Worm (Caenorhabditis elegans) whole organism, L1 larva: Measurements from ENCODE around the gene mcm-2.

Experiments
- C04F5.9 ChIP-seq: sonication (generic microtip); optimal IDR thresholded peaks from 2 replicates; lab custom pipeline; 2016; ENCODE audit warnings: missing genetic modification characterization, missing compliant biosample characterization
- C16A3.4 ChIP-seq: fragments of 150-350 bp; optimal IDR thresholded peaks from 2 replicates; lab custom pipeline; 2014; ENCODE audit warnings: missing biosample characterization, missing genetic modification characterization
- C34B4.2 ChIP-seq: sonication (generic microtip); optimal IDR thresholded peaks from 2 replicates; lab custom pipeline; 2017; ENCODE audit warnings: mild to moderate bottlenecking, missing genetic modification characterization, missing compliant biosample characterization
- Y116A8C.19 ChIP-seq: sonication (generic microtip); optimal IDR thresholded peaks from 2 replicates; lab custom pipeline; 2016; ENCODE audit warnings: missing compliant biosample characterization, missing genetic modification characterization, borderline replicate concordance
- ama-1 ChIP-seq: fragments of 150-350 bp; optimal IDR thresholded peaks from 2 replicates; lab custom pipeline; 2014
- blmp-1 ChIP-seq: fragments of 150-350 bp; optimal IDR thresholded peaks from 2 replicates; lab custom pipeline; 2014; ENCODE audit warnings: missing biosample characterization, missing genetic modification characterization
- ceh-63 ChIP-seq: fragments of 200-800 bp; sonication (Bioruptor generic); optimal IDR thresholded peaks from 2 replicates; lab custom pipeline; 2018; ENCODE audit warnings: mild to moderate bottlenecking, missing genetic modification characterization, missing compliant biosample characterization
- ceh-8 ChIP-seq: fragments of 200-800 bp; sonication (Bioruptor generic); optimal IDR thresholded peaks from 2 replicates; lab custom pipeline; 2018; ENCODE audit warnings: mild to moderate bottlenecking, missing genetic modification characterization, moderate library complexity, missing compliant biosample characterization
- ceh-82 ChIP-seq, 3 experiments: fragments of 150-350 bp in 1 of 3; sonication (generic microtip) in 2 of 3; optimal IDR thresholded peaks; 2 replicates each; lab custom pipeline; 2014 to 2017; ENCODE audit warnings: missing biosample characterization in 3 of 3, missing genetic modification characterization in 3 of 3
- ceh-88 ChIP-seq: fragments of 200-800 bp; sonication (Bioruptor generic); IDR thresholded peaks from 2 replicates; pipeline ENCODE4 v1.3.6; 2022; ENCODE audit warnings: missing genetic modification characterization, missing compliant biosample characterization
- ceh-90 ChIP-seq: sonication (generic microtip); optimal IDR thresholded peaks from 2 replicates; lab custom pipeline; 2016; ENCODE audit warnings: missing genetic modification characterization, missing compliant biosample characterization
- ces-1 ChIP-seq: fragments of 150-350 bp; optimal IDR thresholded peaks from 2 replicates; lab custom pipeline; 2014; ENCODE audit warnings: missing biosample characterization, missing genetic modification reagents, missing genetic modification characterization
- dpl-1 ChIP-seq, 3 experiments: fragments of 150-350 bp in 2 of 3; sonication (generic microtip) in 1 of 3; optimal IDR thresholded peaks; 2 replicates each; lab custom pipeline; 2014 to 2017; ENCODE audit warnings: missing biosample characterization in 3 of 3, missing genetic modification characterization in 3 of 3, missing genetic modification reagents in 3 of 3
- dsc-1 ChIP-seq: sonication (generic microtip); optimal IDR thresholded peaks from 2 replicates; lab custom pipeline; 2016; ENCODE audit warnings: mild to moderate bottlenecking, missing genetic modification characterization, missing compliant biosample characterization
- efl-1 ChIP-seq, 4 experiments: fragments of 150-350 bp; optimal IDR thresholded peaks in 3 of 4; peaks in 1 of 4; 1 replicate in 1 of 4; 2 replicates in 3 of 4; lab custom pipeline; 2014; ENCODE audit warnings: missing biosample characterization in 2 of 4, missing genetic modification characterization in 2 of 4, missing genetic modification reagents in 2 of 4
- efl-3 ChIP-seq: fragments of 200-800 bp; sonication (Bioruptor generic); optimal IDR thresholded peaks from 2 replicates; lab custom pipeline; 2018; ENCODE audit warnings: mild to moderate bottlenecking, missing genetic modification characterization, missing compliant biosample characterization
- egl-13 ChIP-seq: sonication (generic microtip); optimal IDR thresholded peaks from 2 replicates; lab custom pipeline; 2016; ENCODE audit warnings: missing genotype, missing genetic modification reagents, missing genetic modification characterization, missing compliant biosample characterization
- egl-27 ChIP-seq, 2 experiments: fragments of 150-350 bp in 1 of 2; sonication (generic microtip); optimal IDR thresholded peaks; 3 replicates each; lab custom pipeline; 2017 to 2018; ENCODE audit warnings: missing biosample characterization in 2 of 2, missing genetic modification characterization in 2 of 2, missing genetic modification reagents in 2 of 2
- elt-2 ChIP-seq: sonication (generic microtip); optimal IDR thresholded peaks from 2 replicates; lab custom pipeline; 2016; ENCODE audit warnings: missing genetic modification characterization, mild to moderate bottlenecking, inconsistent platforms, missing compliant biosample characterization, missing genetic modification reagents
- ets-5 ChIP-seq: fragments of 200-800 bp; sonication (Bioruptor generic); IDR thresholded peaks from 2 replicates; pipeline ENCODE4 v1.3.6; 2022; ENCODE audit warnings: missing genetic modification characterization, missing compliant biosample characterization
- fkh-8 ChIP-seq: sonication (generic microtip); optimal IDR thresholded peaks from 2 replicates; lab custom pipeline; 2016; ENCODE audit warnings: mild to moderate bottlenecking, missing genetic modification characterization, missing compliant biosample characterization
- fos-1 ChIP-seq: fragments of 150-350 bp; optimal IDR thresholded peaks from 2 replicates; lab custom pipeline; 2014; ENCODE audit warnings: missing biosample characterization, missing genetic modification characterization
- grh-1 ChIP-seq: fragments of 200-800 bp; sonication (Bioruptor generic); IDR thresholded peaks from 2 replicates; pipeline ENCODE4 v1.3.6; 2022; ENCODE audit warnings: missing genetic modification reagents, missing genetic modification characterization, missing compliant biosample characterization
- hlh-4 ChIP-seq: sonication (generic microtip); optimal IDR thresholded peaks from 2 replicates; lab custom pipeline; 2016; ENCODE audit warnings: mild to moderate bottlenecking, missing genetic modification characterization, missing compliant biosample characterization
- irx-1 ChIP-seq: sonication (generic microtip); optimal IDR thresholded peaks from 2 replicates; lab custom pipeline; 2016; ENCODE audit warnings: missing genetic modification characterization, missing compliant biosample characterization
- isw-1 ChIP-seq: fragments of 200-800 bp; sonication (Bioruptor generic); IDR thresholded peaks from 2 replicates; pipeline ENCODE4 v1.3.6; 2022; ENCODE audit warnings: missing genetic modification characterization, missing compliant biosample characterization
- lin-13 ChIP-seq: fragments of 150-350 bp; optimal IDR thresholded peaks from 2 replicates; lab custom pipeline; 2014; ENCODE audit warnings: missing biosample characterization, missing genetic modification reagents, missing genetic modification characterization
- lin-14 ChIP-seq: fragments of 200-800 bp; sonication (Bioruptor generic); optimal IDR thresholded peaks from 2 replicates; lab custom pipeline; 2018; ENCODE audit warnings: mild to moderate bottlenecking, missing genetic modification characterization, moderate library complexity, missing compliant biosample characterization
- lin-35 ChIP-seq, 2 experiments: fragments of 150-350 bp; optimal IDR thresholded peaks; 2 replicates each; lab custom pipeline; 2014; ENCODE audit warnings: missing biosample characterization in 2 of 2, missing genetic modification characterization in 2 of 2, missing genetic modification reagents in 2 of 2
- lin-39 ChIP-seq: fragments of 150-350 bp; optimal IDR thresholded peaks from 2 replicates; lab custom pipeline; 2014; ENCODE audit warnings: missing biosample characterization, missing genetic modification reagents, missing genetic modification characterization
- lir-3 ChIP-seq: sonication (generic microtip); optimal IDR thresholded peaks from 2 replicates; lab custom pipeline; 2016; ENCODE audit warnings: mild to moderate bottlenecking, missing genetic modification characterization, moderate library complexity, missing compliant biosample characterization; ENCODE audit not compliant: poor library complexity
- mab-9 ChIP-seq: fragments of 200-800 bp; sonication (Bioruptor generic); IDR thresholded peaks from 2 replicates; pipeline ENCODE4 v1.3.6; 2022; ENCODE audit warnings: missing genetic modification reagents, missing genetic modification characterization, missing compliant biosample characterization
- mep-1 ChIP-seq: fragments of 150-350 bp; optimal IDR thresholded peaks from 2 replicates; lab custom pipeline; 2014; ENCODE audit warnings: missing biosample characterization, missing genetic modification characterization
- nhr-19 ChIP-seq: fragments of 200-800 bp; sonication (Bioruptor generic); conservative IDR thresholded peaks from 2 replicates; pipeline ENCODE4 v1.3.6; 2022; ENCODE audit warnings: missing genetic modification characterization, missing compliant biosample characterization
- nhr-84 ChIP-seq: sonication (generic microtip); optimal IDR thresholded peaks from 2 replicates; lab custom pipeline; 2017; ENCODE audit warnings: missing biosample characterization, missing genetic modification characterization
- nhr-85 ChIP-seq: sonication (generic microtip); peaks from one replicate; lab custom pipeline; 2016; ENCODE audit warnings: missing genetic modification characterization, inconsistent platforms, missing compliant biosample characterization
- pag-3 ChIP-seq: sonication (generic microtip); optimal IDR thresholded peaks from 2 replicates; lab custom pipeline; 2017; ENCODE audit warnings: missing genetic modification characterization, mild to moderate bottlenecking, missing compliant biosample characterization, antibody characterized with exemption, borderline replicate concordance; ENCODE audit not compliant: insufficient read depth
- pqm-1 ChIP-seq: sonication (generic microtip); optimal IDR thresholded peaks from 3 replicates; lab custom pipeline; 2017; ENCODE audit warnings: missing biosample characterization, missing genetic modification characterization
- skn-1 ChIP-seq: fragments of 150-350 bp; optimal IDR thresholded peaks from 2 replicates; lab custom pipeline; 2014; ENCODE audit warnings: missing biosample characterization, missing genetic modification characterization
- sox-4 ChIP-seq: sonication (generic microtip); optimal IDR thresholded peaks from 2 replicates; lab custom pipeline; 2016; ENCODE audit warnings: missing genetic modification characterization, missing compliant biosample characterization
- sptf-1 ChIP-seq: fragments of 150-350 bp; optimal IDR thresholded peaks from 2 replicates; lab custom pipeline; 2014; ENCODE audit warnings: missing biosample characterization, missing genetic modification characterization
- sup-37 ChIP-seq: fragments of 200-800 bp; sonication (Bioruptor generic); optimal IDR thresholded peaks from 2 replicates; lab custom pipeline; 2018; ENCODE audit warnings: mild to moderate bottlenecking, missing genetic modification characterization, missing compliant biosample characterization
- swsn-7 ChIP-seq: sonication (generic microtip); optimal IDR thresholded peaks from 2 replicates; lab custom pipeline; 2016; ENCODE audit warnings: missing genetic modification characterization, missing compliant biosample characterization
- tbx-2 ChIP-seq: sonication (generic microtip); optimal IDR thresholded peaks from 2 replicates; lab custom pipeline; 2016; ENCODE audit warnings: missing genetic modification characterization, missing compliant biosample characterization
- tlp-1 ChIP-seq: fragments of 150-350 bp; optimal IDR thresholded peaks from 2 replicates; lab custom pipeline; 2014; ENCODE audit warnings: missing biosample characterization, missing genetic modification characterization
- unc-130 ChIP-seq: fragments of 150-350 bp; optimal IDR thresholded peaks from 2 replicates; lab custom pipeline; 2017; ENCODE audit warnings: missing biosample characterization, missing genetic modification characterization, inconsistent platforms
- unc-86 ChIP-seq: sonication (generic microtip); optimal IDR thresholded peaks from 2 replicates; lab custom pipeline; 2016; ENCODE audit warnings: missing genetic modification characterization, missing compliant biosample characterization
- unc-98 ChIP-seq: fragments of 200-800 bp; sonication (Bioruptor generic); IDR thresholded peaks from 2 replicates; pipeline ENCODE4 v1.3.6; 2022; ENCODE audit warnings: missing genetic modification characterization, missing compliant biosample characterization
- vab-15 ChIP-seq: sonication (generic microtip); optimal IDR thresholded peaks from 2 replicates; lab custom pipeline; 2017; ENCODE audit warnings: missing genotype, mild to moderate bottlenecking, missing genetic modification characterization, missing compliant biosample characterization
- xbp-1 ChIP-seq: sonication (generic microtip); optimal IDR thresholded peaks from 2 replicates; lab custom pipeline; 2016; ENCODE audit warnings: missing genetic modification characterization, missing compliant biosample characterization
- zag-1 ChIP-seq: fragments of 150-350 bp; optimal IDR thresholded peaks from 2 replicates; lab custom pipeline; 2014; ENCODE audit warnings: missing biosample characterization, missing genetic modification characterization

mcm-2 gene

DNA sequence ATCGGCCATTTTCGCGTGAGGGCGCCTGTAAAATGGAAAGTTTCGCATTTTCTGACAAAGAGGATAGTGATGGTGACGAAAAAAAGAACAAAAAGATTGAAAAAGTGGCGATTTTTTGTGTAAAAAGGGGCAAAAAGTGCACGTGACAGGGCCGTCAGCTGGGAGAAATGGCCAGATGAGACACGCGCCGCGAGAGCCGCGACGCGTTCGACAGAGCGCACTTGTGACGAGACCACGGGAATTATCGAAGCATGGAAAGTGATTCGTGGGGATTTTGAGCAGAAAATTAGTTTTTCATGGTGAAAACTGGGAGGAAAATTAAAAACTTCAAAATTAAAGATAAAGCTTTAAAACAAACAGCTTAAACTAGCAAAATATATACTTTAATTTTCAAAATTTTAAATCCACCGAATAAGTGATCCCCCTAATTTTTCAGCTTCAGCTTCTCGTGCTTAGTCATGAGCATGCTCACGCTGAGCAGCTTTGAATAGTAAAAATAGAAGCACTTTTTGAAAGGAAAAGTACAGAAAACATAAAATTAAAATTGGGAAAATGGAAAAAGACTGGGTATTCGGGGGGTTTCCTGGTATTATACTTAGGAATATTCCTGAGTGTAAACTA is 38.8 kb downstream of the mcm-2 start, which contains the start of gene W03C9.5 (continued):
- TF ChIP-seq Y116A8C.19, result no peak
- no peak for TF ChIP-seq ces-1 (GFP tag; lab: Kevin White, UChicago)
- TF ChIP-seq lin-35 (GFP tag; optimal IDR thresholded peaks at IDR 0.05; lab: Kevin White, UChicago), result peak; percentile 89 to 94
- peak; percentile 97 for TF ChIP-seq lin-13
- peak; percentile 84 for TF ChIP-seq ceh-8 (GFP tag; lab: Kevin White, UChicago)
- TF ChIP-seq vab-15 (tag; lab: Kevin White, UChicago), result peak; percentile 97
- TF ChIP-seq xbp-1 (tag; lab: Kevin White, UChicago), result peak; percentile 89
- TF ChIP-seq efl-1 (optimal IDR thresholded peaks at IDR 0.05; lab: Kevin White, UChicago), result peak; percentile 88 to 93
- TF ChIP-seq efl-1 (GFP tag; optimal IDR thresholded peaks at IDR 0.05 in 1 of 2; lab: Kevin White, UChicago), result peak; percentile 79 to 98
- TF ChIP-seq isw-1 (GFP tag; lab: Robert Waterston, UW), result peak; percentile 94
- TF ChIP-seq unc-86 (tag; lab: Kevin White, UChicago), result peak; percentile 92
- TF ChIP-seq hlh-4 (tag; lab: Kevin White, UChicago), result no peak
- TF ChIP-seq lin-39 (tag; lab: Kevin White, UChicago), result no peak
- TF ChIP-seq ets-5, result no peak
- peak; percentile 92 for TF ChIP-seq swsn-7 (tag; lab: Kevin White, UChicago)
- peak; percentile 92 for TF ChIP-seq dsc-1
- peak; percentile 93 for TF ChIP-seq nhr-19 (GFP tag; lab: Robert Waterston, UW)
- TF ChIP-seq sup-37 (GFP tag; lab: Kevin White, UChicago), result peak; percentile 61
- TF ChIP-seq ceh-82 (tag; optimal IDR thresholded peaks at IDR 0.05; lab: Kevin White, UChicago), result peak; percentile 90 to 98 (median 91)
- peak; percentile 3 to 31 for TF ChIP-seq egl-27 (tag; optimal IDR thresholded peaks at IDR 0.05; lab: Kevin White, UChicago)
- TF ChIP-seq unc-98, result peak; percentile 95
- peak; percentile 88 for TF ChIP-seq C04F5.9
- TF ChIP-seq dpl-1 (GFP tag; optimal IDR thresholded peaks at IDR 0.05; lab: Kevin White, UChicago), result peak; percentile 84 to 85 (median 85)
- peak; percentile 77 for TF ChIP-seq blmp-1 (tag; lab: Kevin White, UChicago)
- peak; percentile 97 for TF ChIP-seq C16A3.4 (tag; lab: Kevin White, UChicago)
- TF ChIP-seq efl-3, result no peak
- peak; percentile 87 for TF ChIP-seq unc-130
- peak; percentile 97 for TF ChIP-seq lin-14 (GFP tag; lab: Kevin White, UChicago)
- peak; percentile 99 for TF ChIP-seq fkh-8
- peak; percentile 95 for TF ChIP-seq mep-1 (tag; lab: Kevin White, UChicago)
- TF ChIP-seq irx-1 (tag; lab: Kevin White, UChicago), result peak; percentile 75
- peak; percentile 51 for TF ChIP-seq nhr-84
- TF ChIP-seq tbx-2 (tag; lab: Kevin White, UChicago), result peak; percentile 95
- TF ChIP-seq C34B4.2 (tag; lab: Kevin White, UChicago), result no peak
- TF ChIP-seq lir-3 (tag; lab: Kevin White, UChicago), result peak; percentile 94
- TF ChIP-seq skn-1 (tag; lab: Kevin White, UChicago), result peak; percentile 95
- peak; percentile 93 for TF ChIP-seq ceh-88
- TF ChIP-seq egl-13 (tag; lab: Kevin White, UChicago), result peak; percentile 90
- TF ChIP-seq grh-1 (GFP tag; lab: Robert Waterston, UW), result peak; percentile 65
- TF ChIP-seq nhr-85, result peak; percentile 89
- no peak for TF ChIP-seq ceh-63 (GFP tag; lab: Kevin White, UChicago)
- peak; percentile 76 for TF ChIP-seq mab-9
- TF ChIP-seq ama-1, result peak; percentile 19
- TF ChIP-seq ceh-90 (tag; lab: Kevin White, UChicago), result peak; percentile 70
- peak; percentile 72 for TF ChIP-seq sox-4
- peak; percentile 88 for TF ChIP-seq fos-1 (tag; lab: Kevin White, UChicago)
- TF ChIP-seq zag-1 (tag; lab: Kevin White, UChicago), result peak; percentile 20
- TF ChIP-seq pqm-1, result no peak
- TF ChIP-seq elt-2 (tag; lab: Kevin White, UChicago), result peak; percentile 78
- peak; percentile 70 for TF ChIP-seq pag-3 (tag; lab: Kevin White, UChicago)
- TF ChIP-seq tlp-1 (tag; lab: Kevin White, UChicago), result no peak
- TF ChIP-seq sptf-1 (tag; lab: Kevin White, UChicago), result no peak
